Worm (Caenorhabditis elegans): ENCODE data around the gene Y62H9A.14.
A peak's percentile ranks its signal among the peaks of the same experiment; 100 is the strongest.

Y62H9A.14 gene

DNA sequence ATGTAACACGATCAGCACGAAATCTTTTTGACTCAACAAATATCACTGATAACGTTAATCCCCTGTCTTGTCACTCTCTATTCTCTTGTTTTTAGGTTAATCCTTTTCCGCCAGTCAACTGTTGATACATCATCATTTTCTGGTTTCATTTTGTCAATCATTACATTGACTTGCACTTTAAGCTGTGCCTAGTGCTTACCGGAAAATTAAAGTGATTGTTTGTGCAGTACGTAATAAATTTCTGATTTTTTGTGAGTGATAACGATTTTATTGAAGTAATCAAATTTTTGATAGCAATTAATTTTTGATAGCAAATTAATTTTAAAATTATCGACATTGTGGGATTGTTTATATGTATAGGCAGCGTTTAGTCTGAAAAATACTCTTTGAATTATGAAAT lies 11.9 kb upstream of the Y62H9A.14 start:
- no peak for TF ChIP-seq dao-5 (tag; optimal IDR thresholded peaks at IDR 0.05)
- TF ChIP-seq W03F9.2 (tag; optimal IDR thresholded peaks at IDR 0.05): no peak
- no peak for TF ChIP-seq him-1 (tag; optimal IDR thresholded peaks at IDR 0.05)

DNA sequence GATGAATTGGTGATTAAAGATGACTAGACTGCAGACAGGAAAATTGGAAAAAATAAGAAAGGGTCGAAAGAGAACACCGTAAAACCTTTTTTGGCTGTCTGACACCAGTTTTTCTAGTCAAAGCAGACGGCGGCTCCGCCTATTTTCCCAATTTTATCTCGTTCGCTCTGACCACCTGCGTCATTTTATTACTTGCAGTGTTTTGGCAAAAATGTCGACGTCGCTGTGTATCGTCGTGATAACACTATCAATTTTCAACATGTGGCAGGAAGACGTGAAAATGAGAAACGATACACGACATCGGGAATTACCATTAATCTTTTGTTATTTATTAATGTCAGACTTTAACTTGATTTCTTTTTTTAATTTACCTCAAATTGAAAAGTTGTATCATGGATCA lies 11.0 kb upstream of the Y62H9A.14 start, which contains the start of gene Y62H9A.15:
Y62H9A.15 (minus strand) TSS at position 100 of the 400 bp plus-strand sequence.
- no peak for TF ChIP-seq W03F9.2 (tag; optimal IDR thresholded peaks at IDR 0.05)
- TF ChIP-seq dao-5 (tag; optimal IDR thresholded peaks at IDR 0.05): no peak
- no peak for TF ChIP-seq him-1 (tag; optimal IDR thresholded peaks at IDR 0.05)

DNA sequence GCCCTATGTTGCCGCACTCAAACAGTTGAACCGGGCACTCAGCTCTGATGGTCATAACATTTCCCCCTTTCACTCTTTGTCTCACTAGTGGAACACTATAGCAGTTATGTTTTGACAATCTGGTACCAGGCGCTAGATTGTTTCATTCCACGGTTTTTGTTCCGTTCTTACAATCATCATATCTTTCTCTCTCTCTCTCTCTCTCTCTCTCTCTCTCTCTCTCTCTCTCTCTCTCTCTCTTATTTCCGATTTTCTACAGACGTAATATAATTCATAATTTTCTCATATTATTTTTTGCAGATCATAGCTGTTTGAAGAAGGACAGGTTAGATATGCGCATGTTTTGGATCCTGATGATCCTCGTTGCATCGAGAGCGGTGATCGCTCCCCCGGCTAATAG lies 7.2 kb upstream of the Y62H9A.14 start, which contains the start of gene Y62H9A.12:
Y62H9A.12 (plus strand) TSS at position 301 of the 400 bp plus-strand sequence.
- TF ChIP-seq him-1 (tag; optimal IDR thresholded peaks at IDR 0.05): no peak
- TF ChIP-seq W03F9.2 (tag; optimal IDR thresholded peaks at IDR 0.05): no peak
- no peak for TF ChIP-seq dao-5 (tag; optimal IDR thresholded peaks at IDR 0.05)

DNA sequence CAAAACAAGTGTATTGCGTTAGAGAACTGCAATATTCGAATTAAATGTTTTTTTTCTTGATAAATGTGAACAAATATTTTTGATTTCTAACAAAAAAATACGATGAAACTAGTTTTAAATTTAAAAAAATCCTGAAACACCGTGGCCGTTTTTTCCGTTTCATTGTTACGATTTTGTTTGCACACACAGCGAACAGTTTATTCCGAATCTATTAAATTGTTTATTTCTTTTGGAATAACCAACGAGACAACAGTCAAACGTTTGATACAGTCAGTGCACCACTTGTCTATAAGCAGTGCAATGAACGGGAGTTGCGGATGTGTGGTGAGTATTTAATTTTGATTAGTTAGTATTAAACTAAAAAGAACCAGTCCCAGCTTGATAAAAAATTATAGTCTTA lies 4.3 kb upstream of the Y62H9A.14 start, which contains the start of gene Y62H9A.13:
Y62H9A.13 (plus strand) TSS at position 301 of the 400 bp plus-strand sequence.
- TF ChIP-seq dao-5 (tag; optimal IDR thresholded peaks at IDR 0.05) (no peak), W03F9.2 (tag; optimal IDR thresholded peaks at IDR 0.05) (no peak), him-1 (tag; optimal IDR thresholded peaks at IDR 0.05) (no peak)

DNA sequence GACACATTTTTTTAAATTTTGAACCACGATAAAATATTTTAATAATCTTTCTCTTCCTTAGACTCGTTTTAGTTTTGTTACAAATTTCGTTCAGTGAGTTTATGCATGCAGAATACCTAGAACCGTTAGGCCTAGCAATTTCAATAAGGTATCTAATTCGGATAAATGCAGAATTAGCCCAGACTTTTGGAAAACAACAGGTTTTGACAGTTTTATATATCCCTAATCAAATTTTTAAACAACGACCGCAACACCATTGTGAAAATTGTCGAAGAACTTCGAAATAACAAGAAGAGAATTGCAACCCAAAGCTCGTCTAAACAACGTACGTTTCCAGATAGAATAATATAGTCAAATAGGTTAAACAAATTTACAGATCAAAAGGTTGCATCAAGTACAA lies 3.0 kb upstream of the Y62H9A.14 start, which contains the start of gene Y62H9A.16:
Y62H9A.16 (plus strand) TSS at position 301 of the 400 bp plus-strand sequence.
- TF ChIP-seq W03F9.2 (tag; optimal IDR thresholded peaks at IDR 0.05) (no peak), him-1 (tag; optimal IDR thresholded peaks at IDR 0.05) (no peak), dao-5 (tag; optimal IDR thresholded peaks at IDR 0.05) (no peak)

DNA sequence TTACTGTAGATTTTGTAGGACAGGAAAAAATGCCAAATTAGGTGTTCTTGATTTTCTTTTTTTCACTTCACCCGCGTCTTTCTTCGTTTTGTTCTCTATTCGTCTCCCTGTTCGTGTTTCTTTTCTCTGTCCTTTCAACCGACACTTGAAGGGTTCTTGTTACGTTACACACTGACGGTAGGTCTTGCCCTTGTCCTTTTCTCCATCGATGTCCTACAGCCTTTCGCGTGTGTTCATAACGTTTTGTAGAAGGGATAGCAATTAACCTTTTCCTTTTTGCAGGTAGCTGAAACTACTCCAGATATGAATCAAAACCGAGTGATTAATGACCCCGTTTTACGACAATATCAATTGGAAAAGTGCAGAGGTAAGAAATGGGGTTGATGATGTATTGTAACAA lies 3.1 kb downstream of the Y62H9A.14 start, which contains the start of gene F55G7.1:
F55G7.1 (plus strand) TSS at position 276 of the 400 bp plus-strand sequence.
- TF ChIP-seq W03F9.2 (tag; optimal IDR thresholded peaks at IDR 0.05) (peak; percentile 32), him-1 (tag; optimal IDR thresholded peaks at IDR 0.05) (no peak), dao-5 (tag; optimal IDR thresholded peaks at IDR 0.05) (no peak)

DNA sequence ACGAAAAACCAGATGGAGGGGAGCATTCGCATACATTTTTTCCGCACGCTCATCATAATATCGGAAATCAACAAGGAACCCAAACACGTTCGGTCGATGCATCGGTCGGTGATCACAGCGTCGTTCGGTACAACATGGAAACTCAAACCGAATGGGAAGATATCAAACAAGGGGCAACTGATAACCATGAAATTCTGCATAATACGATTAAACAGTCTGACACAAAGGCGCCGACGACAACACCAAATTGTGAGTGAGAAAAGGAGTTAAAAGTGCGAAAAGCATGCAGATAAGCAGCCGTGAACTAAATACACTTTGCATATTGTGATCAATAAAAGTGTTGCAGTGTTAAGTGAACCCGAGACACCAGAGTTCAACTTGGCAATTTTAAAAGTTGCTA lies 4.2 kb downstream of the Y62H9A.14 start:
- no peak for TF ChIP-seq W03F9.2 (tag; optimal IDR thresholded peaks at IDR 0.05)
- no peak for TF ChIP-seq him-1 (tag; optimal IDR thresholded peaks at IDR 0.05)
- TF ChIP-seq dao-5 (tag; optimal IDR thresholded peaks at IDR 0.05): no peak

DNA sequence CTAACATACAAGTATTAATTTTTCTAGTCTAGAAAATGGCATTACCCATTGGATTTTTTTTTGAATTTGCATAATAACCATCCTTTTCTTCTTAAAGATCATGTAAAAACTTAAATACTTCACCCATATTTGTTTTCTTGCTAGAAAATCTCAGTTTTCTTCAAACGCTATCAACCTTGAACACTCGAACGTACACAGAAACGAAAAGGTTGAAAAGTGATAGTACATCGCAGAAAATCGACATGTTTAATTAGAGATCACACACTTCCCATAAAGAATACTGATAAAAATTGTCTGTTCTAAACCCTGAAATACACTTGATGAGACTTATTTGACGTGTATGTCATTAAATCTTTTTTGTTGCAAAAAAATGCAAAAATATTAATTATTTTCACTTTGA lies 6.6 kb downstream of the Y62H9A.14 start, which contains the start of gene F55G7.4:
F55G7.4 (plus strand) TSS at position 301 of the 400 bp plus-strand sequence.
- no peak for TF ChIP-seq dao-5 (tag; optimal IDR thresholded peaks at IDR 0.05)
- TF ChIP-seq him-1 (tag; optimal IDR thresholded peaks at IDR 0.05): no peak
- TF ChIP-seq W03F9.2 (tag; optimal IDR thresholded peaks at IDR 0.05): no peak

DNA sequence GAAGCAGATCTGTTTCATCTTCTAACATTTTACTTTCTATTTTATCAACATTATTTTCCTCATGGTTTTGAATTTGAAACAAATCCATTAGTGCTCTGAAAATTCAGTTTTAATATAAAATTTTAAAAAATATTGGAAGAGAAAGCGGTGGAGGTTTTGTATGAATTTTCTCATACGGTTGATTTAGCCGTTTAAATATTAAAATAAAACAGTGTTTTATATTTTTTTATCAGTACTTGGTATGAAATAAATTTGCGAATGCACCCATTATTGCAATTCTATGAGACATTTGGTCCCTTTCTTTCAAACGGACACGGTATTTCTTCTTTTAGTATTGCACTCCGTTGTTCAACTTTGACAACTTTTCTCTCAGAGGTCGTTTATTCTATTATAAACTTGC lies 10.5 kb downstream of the Y62H9A.14 start, which contains the start of gene dot-1.4:
dot-1.4 (minus strand) TSS at position 101 of the 400 bp plus-strand sequence.
- TF ChIP-seq him-1 (tag; optimal IDR thresholded peaks at IDR 0.05) (no peak), W03F9.2 (tag; optimal IDR thresholded peaks at IDR 0.05) (no peak), dao-5 (tag; optimal IDR thresholded peaks at IDR 0.05) (no peak)

DNA sequence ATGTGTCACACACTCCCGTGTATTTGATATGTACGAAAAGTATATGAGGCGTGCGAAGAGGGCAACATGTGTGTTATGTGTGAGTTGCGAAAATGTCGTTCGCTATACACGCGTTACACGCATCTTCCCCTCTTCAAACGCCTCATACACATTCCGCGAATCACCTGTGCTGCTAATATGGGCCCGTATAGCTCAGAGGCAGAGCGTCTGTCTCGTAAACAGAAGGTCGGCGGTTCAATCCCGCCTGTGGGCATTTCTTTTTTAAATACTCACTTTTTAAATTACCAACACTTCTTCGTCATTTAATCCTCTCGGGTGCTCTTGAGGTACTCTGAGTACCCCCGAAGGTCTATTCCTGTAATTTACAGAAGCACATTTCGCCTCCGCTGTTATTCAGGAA lies 12.5 kb downstream of the Y62H9A.14 start:
- TF ChIP-seq W03F9.2 (tag; optimal IDR thresholded peaks at IDR 0.05) (no peak), him-1 (tag; optimal IDR thresholded peaks at IDR 0.05) (no peak), dao-5 (tag; optimal IDR thresholded peaks at IDR 0.05) (no peak)

DNA sequence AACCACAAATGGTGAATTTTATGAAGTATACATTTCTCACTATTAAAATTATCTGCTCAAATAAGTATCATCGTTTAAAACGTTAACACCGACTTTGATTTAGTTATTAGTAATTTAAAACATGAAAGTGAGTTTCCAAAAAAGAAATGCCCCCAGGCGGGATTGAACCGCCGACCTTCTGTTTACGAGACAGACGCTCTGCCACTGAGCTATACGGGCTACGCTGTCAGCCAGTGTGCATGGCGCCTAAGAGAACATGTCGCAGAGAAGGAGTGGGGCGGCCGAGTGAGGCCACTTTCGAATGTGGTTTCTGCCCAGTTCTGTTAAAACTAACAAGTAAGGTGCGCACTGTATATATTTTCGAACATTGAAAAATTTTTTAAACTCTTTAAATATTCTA lies 13.9 kb downstream of the Y62H9A.14 start:
- TF ChIP-seq W03F9.2 (tag; optimal IDR thresholded peaks at IDR 0.05): peak; percentile 9
- TF ChIP-seq him-1 (tag; optimal IDR thresholded peaks at IDR 0.05): peak; percentile 37
- no peak for TF ChIP-seq dao-5 (tag; optimal IDR thresholded peaks at IDR 0.05)

DNA sequence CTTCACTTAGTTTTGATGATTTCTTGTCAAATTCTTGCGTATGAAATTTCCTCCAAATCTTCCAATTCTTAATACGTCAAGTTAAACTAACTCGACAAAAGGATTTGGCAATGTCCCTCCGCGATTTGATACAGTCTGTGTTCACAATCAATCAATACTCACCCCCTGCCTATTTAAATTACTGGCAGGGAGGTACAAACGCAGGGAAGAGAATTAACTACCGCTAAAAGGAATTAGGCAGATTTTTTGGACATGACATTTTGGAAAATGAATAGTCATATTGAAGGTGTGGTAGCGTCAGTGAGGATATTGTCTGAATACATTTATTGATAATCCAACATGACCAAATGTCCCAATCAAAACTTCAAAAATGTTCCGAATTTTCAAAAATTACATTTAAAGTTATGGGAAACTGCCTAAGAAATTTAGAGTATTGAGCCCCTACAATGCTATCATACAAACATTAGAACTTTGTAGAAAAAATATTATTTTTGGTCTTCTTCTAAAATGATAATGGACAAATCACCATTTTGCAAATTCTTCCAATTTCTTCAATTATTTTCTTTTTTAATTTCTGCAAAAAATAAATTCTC lies 16.4 kb downstream of the Y62H9A.14 start:
- TF ChIP-seq W03F9.2 (tag; optimal IDR thresholded peaks at IDR 0.05) (peak; percentile 97), him-1 (tag; optimal IDR thresholded peaks at IDR 0.05) (peak; percentile 99), dao-5 (tag; optimal IDR thresholded peaks at IDR 0.05) (peak; percentile 93)

DNA sequence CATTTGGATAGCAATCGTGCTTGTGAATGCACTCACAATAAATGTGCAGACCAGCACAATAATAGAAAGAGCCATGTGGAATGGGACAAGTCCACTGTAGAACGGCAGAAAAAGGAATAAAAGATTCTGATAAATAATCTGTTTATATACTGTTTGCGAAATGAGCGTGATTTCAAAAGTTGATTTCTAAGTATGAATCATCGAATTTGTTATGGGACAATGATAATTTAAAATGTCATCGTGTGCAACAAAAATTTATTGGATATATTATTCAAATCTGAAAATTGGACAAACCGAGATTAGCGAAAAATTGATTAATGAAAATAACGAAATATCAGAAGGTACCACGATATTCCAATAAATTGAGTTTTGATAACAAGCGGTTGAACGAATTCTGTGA lies 17.8 kb downstream of the Y62H9A.14 start, which contains the start of gene F55G7.5:
F55G7.5 (minus strand) TSS at position 101 of the 400 bp plus-strand sequence.
- TF ChIP-seq W03F9.2 (tag; optimal IDR thresholded peaks at IDR 0.05) (no peak), him-1 (tag; optimal IDR thresholded peaks at IDR 0.05) (no peak), dao-5 (tag; optimal IDR thresholded peaks at IDR 0.05) (no peak)

DNA sequence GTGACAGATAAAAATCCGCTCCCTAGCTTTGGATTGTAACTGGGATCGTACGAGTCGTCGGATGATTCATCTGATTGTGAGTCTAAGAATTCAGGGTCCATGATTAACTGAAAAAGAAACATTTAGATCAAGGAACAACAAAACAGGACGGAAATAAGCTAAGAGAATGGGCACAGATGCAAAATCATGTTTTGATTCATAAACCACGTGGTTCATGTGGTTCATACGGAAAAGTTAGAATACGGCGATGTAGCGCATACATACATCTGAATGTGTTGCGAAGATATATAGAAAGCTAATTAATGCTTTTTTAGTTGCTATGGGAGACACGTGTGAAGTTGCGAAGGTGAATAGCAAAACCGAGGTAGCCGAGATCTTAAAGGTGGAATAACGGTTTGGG lies 20.9 kb downstream of the Y62H9A.14 start, which contains the start of gene F55G7.3:
F55G7.3 (minus strand) TSS at position 101 of the 400 bp plus-strand sequence.
- TF ChIP-seq him-1 (tag; optimal IDR thresholded peaks at IDR 0.05): no peak
- no peak for TF ChIP-seq W03F9.2 (tag; optimal IDR thresholded peaks at IDR 0.05)
- TF ChIP-seq dao-5 (tag; optimal IDR thresholded peaks at IDR 0.05): no peak

Measured in whole organism, L4/young adult.